Worm (Caenorhabditis elegans): ENCODE data around the gene R05D3.12.

ce11 chrIII:8405449-8405962 lies 24.8 kb downstream of the R05D3.12 start, which contains the start of the genes ubxn-4 and cyy-1:
- no peak for TF ChIP-seq ama-1 (optimal IDR thresholded peaks at IDR 0.05)
- no peak for TF ChIP-seq ama-1 (GFP tag; optimal IDR thresholded peaks at IDR 0.05)
- TF ChIP-seq C06A6.2 (GFP tag; conservative IDR thresholded peaks at IDR 0.05): no peak
- no peak for TF ChIP-seq nfya-1 (tag; optimal IDR thresholded peaks at IDR 0.05; ENCODE audit: borderline replicate concordance, insufficient read depth)
- no peak for TF ChIP-seq ccch-3 (GFP tag; optimal IDR thresholded peaks at IDR 0.05)
- TF ChIP-seq lag-1 (GFP tag; IDR thresholded peaks at IDR 0.05): no peak
- TF ChIP-seq unc-62 (GFP tag; optimal IDR thresholded peaks at IDR 0.05): no peak
- TF ChIP-seq sdz-38 (tag; optimal IDR thresholded peaks at IDR 0.05): no peak
